Fruit fly (Drosophila melanogaster): Measurements from ENCODE around the gene CG13856.

DNA sequence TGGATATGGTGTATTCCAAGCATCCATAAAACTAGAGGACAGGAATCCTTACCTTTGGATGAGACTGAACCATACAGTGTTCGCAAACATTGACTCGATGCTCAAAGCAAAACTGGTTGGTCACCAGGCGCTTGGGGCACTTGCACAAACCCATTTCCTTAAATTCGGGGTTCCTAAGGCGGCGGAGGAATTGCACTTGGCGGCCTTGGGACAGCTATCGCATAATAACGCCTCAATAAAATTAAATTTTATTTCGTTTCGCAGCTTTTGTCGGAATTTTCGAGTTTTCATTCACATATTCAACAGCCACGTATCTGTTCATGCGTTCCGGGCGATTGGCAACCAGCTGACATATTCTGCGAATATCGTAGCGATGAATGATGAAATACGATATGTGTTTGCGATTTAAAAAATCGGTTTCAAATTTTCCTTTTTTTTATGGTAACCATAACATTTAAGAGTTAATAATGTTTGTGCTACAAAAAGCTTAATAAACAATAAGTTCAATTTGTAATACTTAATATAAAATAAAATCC, 36.7 kb upstream of the CG13856 start, which contains the start of gene CG5382:
- no peak for TF ChIP-seq h (GFP tag; optimal IDR thresholded peaks at IDR 0.05)
- TF ChIP-seq Abd-B (GFP tag; optimal IDR thresholded peaks at IDR 0.05): no peak
- no peak for TF ChIP-seq tai (GFP tag; optimal IDR thresholded peaks at IDR 0.05)

All from whole organism, wandering third instar larva.